Fruit fly (Drosophila melanogaster): ENCODE data around the gene CG44422.

CG44422 gene

dm6 chrX:11326213-11326731 lies 23.7 kb upstream of the CG44422 start (continued):
- TF ChIP-seq CG2875 (GFP tag; optimal IDR thresholded peaks at IDR 0.05) (peak; percentile 17), Ptx1 (GFP tag; IDR thresholded peaks at IDR 0.05) (peak; percentile 77), Atf-2 (GFP tag; optimal IDR thresholded peaks at IDR 0.05) (peak; percentile 24), sens (GFP tag) (peak; percentile 94), CG12659 (GFP tag; optimal IDR thresholded peaks at IDR 0.05) (peak; percentile 78), dmrt11E (tag; optimal IDR thresholded peaks at IDR 0.05) (peak; percentile 32), dm (GFP tag; optimal IDR thresholded peaks at IDR 0.05) (no peak), pum (GFP tag; optimal IDR thresholded peaks at IDR 0.05) (peak; percentile 38), CG17359 (tag; optimal IDR thresholded peaks at IDR 0.05) (peak; percentile 66), Gug (GFP tag; IDR thresholded peaks at IDR 0.05) (peak; percentile 32; the same call in 1 of the 4 replicates), Mrtf (GFP tag; IDR thresholded peaks at IDR 0.05) (peak; percentile 48; the same call in 1 of the 3 replicates), CG1233 (GFP tag; optimal IDR thresholded peaks at IDR 0.05) (peak; percentile 50), CG8478 (optimal IDR thresholded peaks at IDR 0.05) (no peak), CG12219 (GFP tag; optimal IDR thresholded peaks at IDR 0.05) (peak; percentile 76), HLH54F (GFP tag; optimal IDR thresholded peaks at IDR 0.05) (peak; percentile 47), CG8924 (tag; optimal IDR thresholded peaks at IDR 0.05) (peak; percentile 56), Hmr (GFP tag; optimal IDR thresholded peaks at IDR 0.05) (peak; percentile 78), Six4 (GFP tag; optimal IDR thresholded peaks at IDR 0.05) (peak; percentile 26), NfI (GFP tag; optimal IDR thresholded peaks at IDR 0.05) (peak; percentile 62), CG3407 (GFP tag; optimal IDR thresholded peaks at IDR 0.05) (peak; percentile 40), CG18764 (GFP tag; optimal IDR thresholded peaks at IDR 0.05) (peak; percentile 44), CG10959 (GFP tag; IDR thresholded peaks at IDR 0.05) (no peak), CG7357 (GFP tag; IDR thresholded peaks at IDR 0.05) (0 out of 3 replicates have a peak, but pooled peaks have one; percentile 37), CG9932 (GFP tag; IDR thresholded peaks at IDR 0.05) (peak; percentile 56), CG10209 (GFP tag; optimal IDR thresholded peaks at IDR 0.05) (peak; percentile 68), trem (tag; optimal IDR thresholded peaks at IDR 0.05) (peak; percentile 24), CG3281 (GFP tag; optimal IDR thresholded peaks at IDR 0.05) (peak; percentile 65), CG5953 (GFP tag; IDR thresholded peaks at IDR 0.05) (no peak), sna (GFP tag; IDR thresholded peaks at IDR 0.05; ENCODE audit: partially characterized antibody) (no peak), repo (GFP tag; optimal IDR thresholded peaks at IDR 0.05) (no peak), CG1024 (GFP tag; IDR thresholded peaks at IDR 0.05) (no peak), MBD-R2 (GFP tag; IDR thresholded peaks at IDR 0.05) (peak; percentile 44; the same call in 1 of the 2 replicates), tx (GFP tag; optimal IDR thresholded peaks at IDR 0.05) (peak; percentile 21), CG10147 (GFP tag; optimal IDR thresholded peaks at IDR 0.05) (peak; percentile 65), CG13894 (tag; optimal IDR thresholded peaks at IDR 0.05) (peak; percentile 39), CG17912 (GFP tag; optimal IDR thresholded peaks at IDR 0.05) (no peak), CG13775 (GFP tag; optimal IDR thresholded peaks at IDR 0.05) (peak; percentile 45), fd96Cb (tag; optimal IDR thresholded peaks at IDR 0.05) (peak; percentile 65), CG7928 (GFP tag; optimal IDR thresholded peaks at IDR 0.05) (peak; percentile 35), CG18619 (GFP tag; optimal IDR thresholded peaks at IDR 0.05) (peak; percentile 66), tna (GFP tag; IDR thresholded peaks at IDR 0.05; ENCODE audit: partially characterized antibody) (no peak), BEAF-32 (GFP tag; optimal IDR thresholded peaks at IDR 0.05) (no peak), CG17385 (GFP tag; optimal IDR thresholded peaks at IDR 0.05) (peak; percentile 73), odd (GFP tag; optimal IDR thresholded peaks at IDR 0.05) (peak; percentile 54), CG10366 (GFP tag; IDR thresholded peaks at IDR 0.05) (peak; percentile 62), Tbp (GFP tag; optimal IDR thresholded peaks at IDR 0.05) (no peak), ATbp (GFP tag; optimal IDR thresholded peaks at IDR 0.05) (peak; percentile 75), toy (GFP tag; IDR thresholded peaks at IDR 0.05) (no peak), CHES-1-like (GFP tag; optimal IDR thresholded peaks at IDR 0.05) (peak; percentile 24), org-1 (GFP tag; optimal IDR thresholded peaks at IDR 0.05) (peak; percentile 67), CG11093 (GFP tag; IDR thresholded peaks at IDR 0.05) (0 out of 3 replicates have a peak, but pooled peaks have one; percentile 51)
